Fruit fly (Drosophila melanogaster): ENCODE results near the gene Eig71Eg.

- no peak for TF ChIP-seq CG8119 (GFP tag; IDR thresholded peaks at IDR 0.05)
- TF ChIP-seq CG3919 (GFP tag; optimal IDR thresholded peaks at IDR 0.05) = no peak
- no peak for TF ChIP-seq topi (GFP tag; optimal IDR thresholded peaks at IDR 0.05)
Observed at dm6 chr3L:15631067-15631466, 26.4 kb upstream of the Eig71Eg start.
